Comparison of ENCODE assay signal across 2 fruit fly cellular contexts in genomic region chr2L:20758188-20758846, dm6.
TF ChIP-seq lines count a peak whose summit lies in the region.

No protein-coding gene starts in this region.

TF ChIP-seq in whole organism, embryonic, 481 proteins besides CTCF, POLR2A, EP300 and RAD21 (continued from another document and continues in another):
- no peak for TF ChIP-seq CG10274 (GFP tag; optimal IDR thresholded peaks at IDR 0.05; lab: Kevin White, UChicago)
- peak; percentile 34; the same call in 1 of the 3 replicates for TF ChIP-seq dysf (GFP tag; IDR thresholded peaks at IDR 0.05; lab: Robert Waterston, UW)
- TF ChIP-seq sob (GFP tag; IDR thresholded peaks at IDR 0.05; lab: Robert Waterston, UW) = no peak
- no peak for TF ChIP-seq CG12219 (GFP tag; optimal IDR thresholded peaks at IDR 0.05; lab: Kevin White, UChicago)
- TF ChIP-seq E2f2 (GFP tag; IDR thresholded peaks at IDR 0.05; lab: Robert Waterston, UW) = 0 out of 2 replicates have a peak, but pooled peaks have one; percentile 27
- TF ChIP-seq crol (GFP tag; IDR thresholded peaks at IDR 0.05; lab: Robert Waterston, UW) = no peak
- TF ChIP-seq CG12659 (GFP tag; optimal IDR thresholded peaks at IDR 0.05; lab: Kevin White, UChicago) = peak; percentile 29
- no peak for TF ChIP-seq ap (GFP tag; IDR thresholded peaks at IDR 0.05; lab: Robert Waterston, UW)
- peak; percentile 86 for TF ChIP-seq Med (GFP tag; lab: Kevin White, UChicago)
- no peak for TF ChIP-seq CG8359 (GFP tag; optimal IDR thresholded peaks at IDR 0.05; lab: Kevin White, UChicago; ENCODE audit: borderline replicate concordance)
- TF ChIP-seq CHES-1-like (GFP tag; optimal IDR thresholded peaks at IDR 0.05; lab: Kevin White, UChicago) = peak; percentile 0
- no peak for TF ChIP-seq CG4820 (GFP tag; optimal IDR thresholded peaks at IDR 0.05; lab: Kevin White, UChicago)
- TF ChIP-seq zf30C (GFP tag; optimal IDR thresholded peaks at IDR 0.05; lab: Kevin White, UChicago) = peak; percentile 90
- no peak for TF ChIP-seq maf-S (GFP tag; optimal IDR thresholded peaks at IDR 0.05; lab: Kevin White, UChicago)
- peak; percentile 16 for TF ChIP-seq CG6765 (GFP tag; optimal IDR thresholded peaks at IDR 0.05; lab: Kevin White, UChicago)
- TF ChIP-seq Xrp1 (GFP tag; IDR thresholded peaks at IDR 0.05; lab: Robert Waterston, UW) = 0 out of 2 replicates have a peak, but pooled peaks have one; percentile 9
- no peak for TF ChIP-seq BEAF-32 (GFP tag; optimal IDR thresholded peaks at IDR 0.05; lab: Kevin White, UChicago)
- TF ChIP-seq HLH3B (GFP tag; IDR thresholded peaks at IDR 0.05; lab: Robert Waterston, UW) = 0 out of 2 replicates have a peak, but pooled peaks have one; percentile 10
- TF ChIP-seq her (GFP tag; optimal IDR thresholded peaks at IDR 0.05; lab: Kevin White, UChicago) = peak; percentile 32
- no peak for TF ChIP-seq Antp (GFP tag; optimal IDR thresholded peaks at IDR 0.05; lab: Kevin White, UChicago)
- 0 out of 2 replicates have a peak, but pooled peaks have one; percentile 27 for TF ChIP-seq CG6689 (GFP tag; IDR thresholded peaks at IDR 0.05; lab: Robert Waterston, UW)
- no peak for TF ChIP-seq CrebB (tag; optimal IDR thresholded peaks at IDR 0.05; lab: Kevin White, UChicago)
- TF ChIP-seq so (GFP tag; IDR thresholded peaks at IDR 0.05; lab: Robert Waterston, UW) = peak; percentile 55; the same call in 1 of the 3 replicates
- TF ChIP-seq org-1 (GFP tag; optimal IDR thresholded peaks at IDR 0.05; lab: Kevin White, UChicago) = peak; percentile 38
- TF ChIP-seq Stat92E (GFP tag; optimal IDR thresholded peaks at IDR 0.05; lab: Kevin White, UChicago) = peak in 1 of 3 experiments; percentile 88
- peak; percentile 79 for TF ChIP-seq scrt (GFP tag; optimal IDR thresholded peaks at IDR 0.05; lab: Kevin White, UChicago)
- peak; percentile 45 for TF ChIP-seq kni (GFP tag; optimal IDR thresholded peaks at IDR 0.05; lab: Kevin White, UChicago)
- TF ChIP-seq CG16815 (GFP tag; optimal IDR thresholded peaks at IDR 0.05; lab: Kevin White, UChicago) = no peak
- no peak for TF ChIP-seq pzg (GFP tag; optimal IDR thresholded peaks at IDR 0.05; lab: Kevin White, UChicago)
- TF ChIP-seq CG3281 (GFP tag; optimal IDR thresholded peaks at IDR 0.05; lab: Kevin White, UChicago) = peak; percentile 12
- no peak for TF ChIP-seq CG2875 (GFP tag; optimal IDR thresholded peaks at IDR 0.05; lab: Kevin White, UChicago)
- no peak for TF ChIP-seq tap (tag; optimal IDR thresholded peaks at IDR 0.05; lab: Kevin White, UChicago)
- no peak for TF ChIP-seq CG17361 (GFP tag; IDR thresholded peaks at IDR 0.05; lab: Robert Waterston, UW)
- 0 out of 2 replicates have a peak, but pooled peaks have one; percentile 14 for TF ChIP-seq gsb (GFP tag; IDR thresholded peaks at IDR 0.05; lab: Robert Waterston, UW)
- TF ChIP-seq CG8924 (tag; optimal IDR thresholded peaks at IDR 0.05; lab: Kevin White, UChicago) = peak; percentile 62
- TF ChIP-seq Atf-2 (GFP tag; optimal IDR thresholded peaks at IDR 0.05; lab: Kevin White, UChicago) = peak; percentile 15
- TF ChIP-seq pb (GFP tag; optimal IDR thresholded peaks at IDR 0.05; lab: Kevin White, UChicago) = peak; percentile 17
- TF ChIP-seq mirr (GFP tag; optimal IDR thresholded peaks at IDR 0.05; lab: Kevin White, UChicago) = peak; percentile 1
- peak; percentile 66; the same call in 1 of the 3 replicates for TF ChIP-seq CG34422 (GFP tag; IDR thresholded peaks at IDR 0.05; lab: Robert Waterston, UW)
- peak; percentile 79 for TF ChIP-seq cg (GFP tag; optimal IDR thresholded peaks at IDR 0.05; lab: Kevin White, UChicago)
- 0 out of 2 replicates have a peak, but pooled peaks have one; percentile 42 for TF ChIP-seq Awh (GFP tag; IDR thresholded peaks at IDR 0.05; lab: Robert Waterston, UW)
- TF ChIP-seq Side (GFP tag; optimal IDR thresholded peaks at IDR 0.05; lab: Kevin White, UChicago) = no peak
- TF ChIP-seq CG10366 (GFP tag; IDR thresholded peaks at IDR 0.05; lab: Robert Waterston, UW) = 0 out of 2 replicates have a peak, but pooled peaks have one; percentile 10
- TF ChIP-seq CG4360 (GFP tag; IDR thresholded peaks at IDR 0.05; lab: Robert Waterston, UW) = peak; percentile 76
- no peak for TF ChIP-seq CG32772 (GFP tag; IDR thresholded peaks at IDR 0.05; lab: Robert Waterston, UW)
- peak; percentile 21 for TF ChIP-seq CG11398 (GFP tag; optimal IDR thresholded peaks at IDR 0.05; lab: Kevin White, UChicago)
- TF ChIP-seq Atf3 (GFP tag; optimal IDR thresholded peaks at IDR 0.05; lab: Kevin White, UChicago) = peak; percentile 42
- TF ChIP-seq bsh (GFP tag; optimal IDR thresholded peaks at IDR 0.05; lab: Kevin White, UChicago) = peak in 1 of 2 experiments; percentile 17
- 0 out of 3 replicates have a peak, but pooled peaks have one; percentile 5 for TF ChIP-seq z (GFP tag; IDR thresholded peaks at IDR 0.05; lab: Robert Waterston, UW)
- TF ChIP-seq CG15696 (tag; optimal IDR thresholded peaks at IDR 0.05; lab: Kevin White, UChicago) = no peak
- peak; percentile 30; the same call in 1 of the 2 replicates for TF ChIP-seq bbx (GFP tag; IDR thresholded peaks at IDR 0.05; lab: Robert Waterston, UW; ENCODE audit: partially characterized antibody)
- TF ChIP-seq gfzf (GFP tag; optimal IDR thresholded peaks at IDR 0.05; lab: Kevin White, UChicago) = peak; percentile 26
- no peak for TF ChIP-seq CG7839 (tag; optimal IDR thresholded peaks at IDR 0.05; lab: Kevin White, UChicago)
- TF ChIP-seq sd (tag; optimal IDR thresholded peaks at IDR 0.05; lab: Kevin White, UChicago) = peak; percentile 97
- peak; percentile 10 for TF ChIP-seq PHDP (tag; optimal IDR thresholded peaks at IDR 0.05; lab: Kevin White, UChicago)
- TF ChIP-seq CG10565 (GFP tag; optimal IDR thresholded peaks at IDR 0.05; lab: Kevin White, UChicago) = no peak
- TF ChIP-seq CG16813 (GFP tag; IDR thresholded peaks at IDR 0.05; lab: Robert Waterston, UW; ENCODE audit: partially characterized antibody) = no peak
- TF ChIP-seq MBD-R2 (GFP tag; IDR thresholded peaks at IDR 0.05; lab: Robert Waterston, UW) = no peak
- peak in 1 of 2 experiments; percentile 84 for TF ChIP-seq Pdp1 (GFP tag; optimal IDR thresholded peaks at IDR 0.05; lab: Kevin White, UChicago)
- 0 out of 2 replicates have a peak, but pooled peaks have one; percentile 2 for TF ChIP-seq dati (GFP tag; IDR thresholded peaks at IDR 0.05; lab: Robert Waterston, UW)
- TF ChIP-seq zen (tag; optimal IDR thresholded peaks at IDR 0.05; lab: Kevin White, UChicago) = no peak
- TF ChIP-seq Fer1 (GFP tag; optimal IDR thresholded peaks at IDR 0.05; lab: Kevin White, UChicago) = peak; percentile 4
- TF ChIP-seq H15 (GFP tag; IDR thresholded peaks at IDR 0.05; lab: Robert Waterston, UW) = no peak

TF ChIP-seq in whole organism, prepupa, 60 proteins besides CTCF, POLR2A, EP300 and RAD21 (continued from another document):
- TF ChIP-seq Hr39 (GFP tag; optimal IDR thresholded peaks at IDR 0.05; lab: Kevin White, UChicago) (peak; percentile 2), CG8319 (GFP tag; optimal IDR thresholded peaks at IDR 0.05; lab: Kevin White, UChicago) (no peak), Gug (GFP tag; IDR thresholded peaks at IDR 0.05; lab: Robert Waterston, UW) (no peak), net (GFP tag; optimal IDR thresholded peaks at IDR 0.05; lab: Kevin White, UChicago) (peak; percentile 9), CG15336 (GFP tag; IDR thresholded peaks at IDR 0.05; lab: Robert Waterston, UW) (peak; percentile 55; the same call in 1 of the 2 replicates), CG31627 (GFP tag; optimal IDR thresholded peaks at IDR 0.05; lab: Kevin White, UChicago) (no peak), CG6854 (GFP tag; optimal IDR thresholded peaks at IDR 0.05; lab: Kevin White, UChicago) (peak; percentile 24), CG6276 (GFP tag; optimal IDR thresholded peaks at IDR 0.05; lab: Kevin White, UChicago) (peak; percentile 75), OdsH (GFP tag; optimal IDR thresholded peaks at IDR 0.05; lab: Kevin White, UChicago) (no peak), Smox (GFP tag; optimal IDR thresholded peaks at IDR 0.05; lab: Kevin White, UChicago) (no peak), CG6808 (GFP tag; optimal IDR thresholded peaks at IDR 0.05; lab: Kevin White, UChicago) (peak; percentile 22), CG6163 (GFP tag; IDR thresholded peaks at IDR 0.05; lab: Robert Waterston, UW) (peak; percentile 28; the same call in 1 of the 3 replicates), fkh (GFP tag; optimal IDR thresholded peaks at IDR 0.05; lab: Kevin White, UChicago) (peak; percentile 69), eg (GFP tag; IDR thresholded peaks at IDR 0.05; lab: Robert Waterston, UW) (peak; percentile 84)
TF ChIP-seq in whole organism, prepupa: peak in this region for 22.
